Fruit fly (Drosophila melanogaster): ENCODE measurements around the gene jar.

dm6 chr3R:24262923-24263322 is 8.1 kb downstream of the jar start:
- TF ChIP-seq Mnt (GFP tag; optimal IDR thresholded peaks at IDR 0.05) = no peak
- TF ChIP-seq cic (GFP tag; optimal IDR thresholded peaks at IDR 0.05) = no peak
- TF ChIP-seq kay (GFP tag; ENCODE audit: borderline replicate concordance) = no peak

Data from whole organism, adult.